Worm (Caenorhabditis elegans) whole organism, L4/young adult: ENCODE data around the gene spp-3.

ENCODE experiments used
- W03F9.2 ChIP-seq: fragments of 150-350 bp; optimal IDR thresholded peaks from 2 replicates; lab custom pipeline; 2014; ENCODE audit warnings: missing biosample characterization, missing genetic modification characterization
- him-1 ChIP-seq: sonication (generic microtip); optimal IDR thresholded peaks from 2 replicates; lab custom pipeline; 2016; ENCODE audit warnings: missing genotype, missing genetic modification reagents, missing genetic modification characterization, missing compliant biosample characterization

- TF ChIP-seq him-1 (tag; lab: Kevin White, UChicago) (no peak), W03F9.2 (tag; lab: Kevin White, UChicago) (no peak)
Observed at ce11 chrX:7322323-7322722, 7.2 kb upstream of the spp-3 start, which contains the start of gene T08A9.13.
